Worm (Caenorhabditis elegans) whole organism, L4 larva: ENCODE results near the gene F34H10.4.

ENCODE experiments used
- Y48G9A.11 ChIP-seq: fragments of 200-800 bp; sonication (Bioruptor generic); IDR thresholded peaks from 2 replicates; pipeline ENCODE4 v1.3.6; 2022; ENCODE audit warnings: missing genetic modification reagents, missing genetic modification characterization, missing compliant biosample characterization
- nhr-28 ChIP-seq: fragments of 150-350 bp; optimal IDR thresholded peaks from 2 replicates; lab custom pipeline; 2014; ENCODE audit warnings: missing biosample characterization, missing genetic modification characterization

ce11 chrX:9635376-9635775 lies 12.9 kb upstream of the F34H10.4 start, which contains the start of gene F34H10.5:
- no peak for TF ChIP-seq Y48G9A.11 (GFP tag; lab: Robert Waterston, UW)
- TF ChIP-seq nhr-28 (tag; lab: Kevin White, UChicago) = no peak
